Fruit fly (Drosophila melanogaster) whole organism, embryonic: ENCODE data around the gene CG10041.

ENCODE experiments used
- CG11696 ChIP-seq: fragments of 200-800 bp; sonication (Bioruptor generic); IDR thresholded peaks from 2 replicates; pipeline ENCODE4 v1.3.6; 2022; ENCODE audit warnings: missing biosample characterization, missing genetic modification characterization
- CG14050 ChIP-seq: fragments of 200-800 bp; sonication (Bioruptor generic); IDR thresholded peaks from 3 replicates; pipeline ENCODE4 v1.3.6; 2022; ENCODE audit warnings: missing biosample characterization, missing genetic modification characterization

- TF ChIP-seq CG14050 (GFP tag; lab: Robert Waterston, UW) = no peak
- TF ChIP-seq CG11696 (GFP tag; lab: Robert Waterston, UW) = no peak
Measured at dm6 chr3R:12365887-12366286, 14.0 kb upstream of the CG10041 start.
